Fruit fly (Drosophila melanogaster) whole organism, embryonic: ENCODE results near the gene fru.

Experiments used
- Antp ChIP-seq: fragments of 200-800 bp; sonication (Bioruptor generic); optimal IDR thresholded peaks from 3 replicates; lab custom pipeline; 2016; ENCODE audit warnings: missing biosample characterization, missing genetic modification characterization
- Atf-2 ChIP-seq: fragments of 200-800 bp; sonication (Bioruptor generic); optimal IDR thresholded peaks from 2 replicates; lab custom pipeline; 2016; ENCODE audit warnings: missing biosample characterization, missing genetic modification characterization
- Blimp-1 ChIP-seq: fragments of 200-800 bp; sonication (Bioruptor generic); optimal IDR thresholded peaks from 3 replicates; lab custom pipeline; 2018; ENCODE audit warnings: missing biosample characterization, missing genetic modification characterization, mild to moderate bottlenecking, moderate library complexity, missing genetic modification reagents
- CG11093 ChIP-seq: fragments of 200-800 bp; sonication (Bioruptor generic); IDR thresholded peaks from 3 replicates; pipeline ENCODE4 v1.3.6; 2022; ENCODE audit warnings: missing biosample characterization, missing genetic modification characterization
- CG11723 ChIP-seq: fragments of 200-800 bp; sonication (Bioruptor generic); optimal IDR thresholded peaks from 2 replicates; lab custom pipeline; 2017; ENCODE audit warnings: missing biosample characterization, mild to moderate bottlenecking, missing genetic modification characterization
- CG12071 ChIP-seq: fragments of 200-800 bp; sonication (Bioruptor generic); optimal IDR thresholded peaks from 3 replicates; lab custom pipeline; 2018; ENCODE audit warnings: missing biosample characterization, mild to moderate bottlenecking, missing genetic modification characterization
- CG12299 ChIP-seq: fragments of 200-800 bp; sonication (Bioruptor generic); optimal IDR thresholded peaks from 2 replicates; lab custom pipeline; 2018; ENCODE audit warnings: missing biosample characterization, mild to moderate bottlenecking, missing genetic modification characterization
- CG14441 ChIP-seq: fragments of 200-800 bp; sonication (Bioruptor generic); IDR thresholded peaks from 2 replicates; pipeline ENCODE4 v1.3.6; 2022; ENCODE audit warnings: missing biosample characterization, missing genetic modification characterization
- CG16779 ChIP-seq: fragments of 200-800 bp; sonication (Bioruptor generic); IDR thresholded peaks from 2 replicates; pipeline ENCODE4 v1.3.6; 2022; ENCODE audit warnings: missing biosample characterization, missing genetic modification characterization
- CG17361 ChIP-seq: fragments of 200-800 bp; sonication (Bioruptor generic); IDR thresholded peaks from 3 replicates; pipeline ENCODE4 v1.3.6; 2022; ENCODE audit warnings: missing biosample characterization, missing genetic modification characterization
- CG17612 ChIP-seq: fragments of 200-800 bp; sonication (Bioruptor generic); IDR thresholded peaks from 2 replicates; pipeline ENCODE4 v1.3.6; 2022; ENCODE audit warnings: missing biosample characterization, missing genetic modification characterization
- CG1832 ChIP-seq: fragments of 200-800 bp; sonication (Bioruptor generic); optimal IDR thresholded peaks from 2 replicates; lab custom pipeline; 2017; ENCODE audit warnings: missing biosample characterization, mild to moderate bottlenecking, missing genetic modification characterization, inconsistent platforms
- CG33213 ChIP-seq: fragments of 200-800 bp; sonication (Bioruptor generic); optimal IDR thresholded peaks from 3 replicates; lab custom pipeline; 2016; ENCODE audit warnings: missing biosample characterization, missing genetic modification characterization
- CG34224 ChIP-seq: fragments of 200-800 bp; sonication (Bioruptor generic); IDR thresholded peaks from 3 replicates; pipeline ENCODE4 v1.3.6; 2022; ENCODE audit warnings: missing biosample characterization, missing genetic modification characterization; ENCODE audit not compliant: partially characterized antibody
- CG42726 ChIP-seq: fragments of 200-800 bp; sonication (Bioruptor generic); IDR thresholded peaks from 2 replicates; pipeline ENCODE4 v1.3.6; 2022; ENCODE audit warnings: missing biosample characterization, missing genetic modification characterization; ENCODE audit not compliant: partially characterized antibody
- CG4424 ChIP-seq: fragments of 200-800 bp; sonication (Bioruptor generic); optimal IDR thresholded peaks from 3 replicates; lab custom pipeline; 2016; ENCODE audit warnings: missing biosample characterization, missing genetic modification characterization
- CG4820 ChIP-seq: fragments of 200-800 bp; sonication (Bioruptor generic); optimal IDR thresholded peaks from 3 replicates; lab custom pipeline; 2016; ENCODE audit warnings: missing biosample characterization, missing genetic modification characterization
- CG4854 ChIP-seq: fragments of 200-800 bp; sonication (Bioruptor generic); optimal IDR thresholded peaks from 2 replicates; lab custom pipeline; 2016; ENCODE audit warnings: missing biosample characterization, missing genetic modification characterization, inconsistent platforms
- CG7745 ChIP-seq: fragments of 200-800 bp; sonication (Bioruptor generic); optimal IDR thresholded peaks from 2 replicates; lab custom pipeline; 2018; ENCODE audit warnings: missing biosample characterization, mild to moderate bottlenecking, missing genetic modification characterization, moderate library complexity
- CG8359 ChIP-seq: fragments of 200-800 bp; sonication (Bioruptor generic); optimal IDR thresholded peaks from 2 replicates; lab custom pipeline; 2017; ENCODE audit warnings: missing biosample characterization, mild to moderate bottlenecking, missing genetic modification characterization, borderline replicate concordance
- CTCF ChIP-seq: fragments of 200-800 bp; sonication (Bioruptor generic); optimal IDR thresholded peaks from 2 replicates; lab custom pipeline; 2017; ENCODE audit warnings: missing biosample characterization, mild to moderate bottlenecking, missing genetic modification characterization, moderate library complexity
- Dip3 ChIP-seq: fragments of 200-800 bp; sonication (Bioruptor generic); optimal IDR thresholded peaks from 3 replicates; lab custom pipeline; 2016; ENCODE audit warnings: missing biosample characterization, missing genetic modification characterization
- Doc2 ChIP-seq: fragments of 200-800 bp; sonication (Bioruptor generic); IDR thresholded peaks from 2 replicates; pipeline ENCODE4 v1.3.6; 2022; ENCODE audit warnings: missing biosample characterization, missing genetic modification characterization
- Ets65A ChIP-seq: fragments of 200-800 bp; sonication (Bioruptor generic); peaks from one replicate; lab custom pipeline; 2016; ENCODE audit warnings: missing biosample characterization, missing genetic modification characterization
- HLH4C ChIP-seq: fragments of 200-800 bp; sonication (Bioruptor generic); IDR thresholded peaks from 3 replicates; pipeline ENCODE4 v1.3.6; 2022; ENCODE audit warnings: missing biosample characterization, missing genetic modification characterization; ENCODE audit not compliant: partially characterized antibody
- Myb ChIP-seq: fragments of 200-800 bp; sonication (Bioruptor generic); optimal IDR thresholded peaks from 2 replicates; lab custom pipeline; 2016; ENCODE audit warnings: missing biosample characterization, missing genetic modification characterization
- NC2α ChIP-seq: fragments of 200-800 bp; sonication (Bioruptor generic); optimal IDR thresholded peaks from 2 replicates; lab custom pipeline; 2016; ENCODE audit warnings: missing biosample characterization, missing genetic modification characterization
- PHDP ChIP-seq: fragments of 200-800 bp; sonication (Bioruptor generic); optimal IDR thresholded peaks from 3 replicates; lab custom pipeline; 2018; ENCODE audit warnings: missing biosample characterization, mild to moderate bottlenecking, missing genetic modification characterization, moderate library complexity
- Side ChIP-seq: fragments of 200-800 bp; sonication (Bioruptor generic); optimal IDR thresholded peaks from 2 replicates; lab custom pipeline; 2016; ENCODE audit warnings: missing biosample characterization, missing genetic modification characterization
- Trl ChIP-seq, 3 experiments: fragments of >200 bp in 2 of 3; fragments of 200-800 bp in 1 of 3; sonication (Bioruptor generic) in 1 of 3; optimal IDR thresholded peaks; 2 replicates in 1 of 3; 3 replicates in 2 of 3; lab custom pipeline; 2016 to 2017; ENCODE audit warnings: missing biosample characterization in 1 of 3, missing genetic modification characterization in 1 of 3
- Xbp1 ChIP-seq: fragments of 200-800 bp; sonication (Bioruptor generic); optimal IDR thresholded peaks from 3 replicates; lab custom pipeline; 2016; ENCODE audit warnings: missing biosample characterization, mild to moderate bottlenecking, missing genetic modification characterization
- YL-1 ChIP-seq: fragments of 200-800 bp; sonication (Bioruptor generic); optimal IDR thresholded peaks from 3 replicates; lab custom pipeline; 2017; ENCODE audit warnings: missing biosample characterization, mild to moderate bottlenecking, missing genetic modification characterization
- bowl ChIP-seq: fragments of 200-800 bp; sonication (Bioruptor generic); IDR thresholded peaks from 2 replicates; pipeline ENCODE4 v1.3.6; 2022; ENCODE audit warnings: missing biosample characterization, missing genetic modification characterization
- chinmo ChIP-seq: fragments of 200-800 bp; sonication (Bioruptor generic); IDR thresholded peaks from 4 replicates; pipeline ENCODE4 v1.3.6; 2022; ENCODE audit warnings: missing biosample characterization, missing genetic modification characterization; ENCODE audit not compliant: partially characterized antibody
- crc ChIP-seq: fragments of 200-800 bp; sonication (Bioruptor generic); optimal IDR thresholded peaks from 2 replicates; lab custom pipeline; 2016; ENCODE audit warnings: missing biosample characterization, missing genetic modification characterization
- cwo ChIP-seq: fragments of 200-800 bp; sonication (Bioruptor generic); optimal IDR thresholded peaks from 3 replicates; lab custom pipeline; 2017; ENCODE audit warnings: missing biosample characterization, missing genetic modification characterization, mild to moderate bottlenecking, moderate library complexity, missing genetic modification reagents
- disco-r ChIP-seq: fragments of 200-800 bp; sonication (Bioruptor generic); optimal IDR thresholded peaks from 2 replicates; lab custom pipeline; 2016; ENCODE audit warnings: missing biosample characterization, missing genetic modification characterization
- fd96Cb ChIP-seq: fragments of 200-800 bp; sonication (Bioruptor generic); optimal IDR thresholded peaks from 2 replicates; lab custom pipeline; 2018; ENCODE audit warnings: missing biosample characterization, mild to moderate bottlenecking, missing genetic modification characterization, moderate library complexity
- grau ChIP-seq: fragments of 200-800 bp; optimal IDR thresholded peaks from 3 replicates; lab custom pipeline; 2019; ENCODE audit warnings: missing biosample characterization, mild to moderate bottlenecking, missing genetic modification characterization, moderate library complexity
- h ChIP-seq: fragments of >200 bp; optimal IDR thresholded peaks from 2 replicates; lab custom pipeline; 2017
- kay ChIP-seq: fragments of 200-800 bp; sonication (Bioruptor generic); optimal IDR thresholded peaks from 2 replicates; lab custom pipeline; 2016; ENCODE audit warnings: missing biosample characterization, missing genetic modification characterization
- nmo ChIP-seq: fragments of 200-800 bp; sonication (Bioruptor generic); optimal IDR thresholded peaks from 2 replicates; lab custom pipeline; 2018; ENCODE audit warnings: missing biosample characterization, mild to moderate bottlenecking, missing genetic modification characterization, moderate library complexity
- oc ChIP-seq: fragments of 200-800 bp; sonication (Bioruptor generic); optimal IDR thresholded peaks from 2 replicates; lab custom pipeline; 2018; ENCODE audit warnings: missing biosample characterization, mild to moderate bottlenecking, missing genetic modification characterization, moderate library complexity
- org-1 ChIP-seq: fragments of 200-800 bp; sonication (Bioruptor generic); optimal IDR thresholded peaks from 2 replicates; lab custom pipeline; 2017; ENCODE audit warnings: missing biosample characterization, missing genetic modification characterization
- psq ChIP-seq: fragments of 200-800 bp; sonication (Bioruptor generic); optimal IDR thresholded peaks from 2 replicates; lab custom pipeline; 2017; ENCODE audit warnings: missing biosample characterization, missing genetic modification characterization
- ranshi ChIP-seq: fragments of 200-800 bp; sonication (Bioruptor generic); IDR thresholded peaks from 2 replicates; pipeline ENCODE4 v1.3.6; 2022; ENCODE audit warnings: missing biosample characterization, missing genetic modification characterization
- repo ChIP-seq: fragments of 200-800 bp; sonication (Bioruptor generic); optimal IDR thresholded peaks from 2 replicates; lab custom pipeline; 2016; ENCODE audit warnings: missing biosample characterization, missing genetic modification characterization
- salm ChIP-seq: fragments of 200-800 bp; sonication (Bioruptor generic); optimal IDR thresholded peaks from 2 replicates; lab custom pipeline; 2018; ENCODE audit warnings: missing biosample characterization, mild to moderate bottlenecking, missing genetic modification characterization
- sisA ChIP-seq: fragments of 200-800 bp; sonication (Bioruptor generic); IDR thresholded peaks from 2 replicates; pipeline ENCODE4 v1.3.6; 2022; ENCODE audit warnings: missing biosample characterization, missing genetic modification characterization
- tx ChIP-seq: fragments of 200-800 bp; sonication (Bioruptor generic); optimal IDR thresholded peaks from 2 replicates; lab custom pipeline; 2016; ENCODE audit warnings: missing biosample characterization, missing genetic modification characterization
- zf30C ChIP-seq: fragments of 200-800 bp; sonication (Bioruptor generic); optimal IDR thresholded peaks from 3 replicates; lab custom pipeline; 2018; ENCODE audit warnings: missing biosample characterization, mild to moderate bottlenecking, missing genetic modification characterization

fru gene

dm6 chr3R:18445148-18445843 is 100.1 kb downstream of the fru start (continued):
- TF ChIP-seq CTCF (GFP tag; lab: Kevin White, UChicago) (no peak), oc (tag; lab: Kevin White, UChicago) (no peak), NC2α (no peak), CG34224 (GFP tag; lab: Robert Waterston, UW) (no peak), CG7745 (tag; lab: Kevin White, UChicago) (no peak), CG11723 (no peak), CG12071 (GFP tag; lab: Kevin White, UChicago) (no peak), Doc2 (GFP tag; lab: Robert Waterston, UW) (no peak), Xbp1 (GFP tag; lab: Kevin White, UChicago) (no peak), ranshi (GFP tag; lab: Robert Waterston, UW) (no peak), Side (GFP tag; lab: Kevin White, UChicago) (no peak), CG17612 (no peak), Ets65A (GFP tag; lab: Kevin White, UChicago) (peak; percentile 21), CG8359 (GFP tag; lab: Kevin White, UChicago) (no peak), repo (GFP tag; lab: Kevin White, UChicago) (no peak), CG4854 (no peak), CG4820 (GFP tag; lab: Kevin White, UChicago) (no peak), disco-r (GFP tag; lab: Kevin White, UChicago) (no peak), sisA (GFP tag; lab: Robert Waterston, UW) (no peak), fd96Cb (tag; lab: Kevin White, UChicago) (no peak), YL-1 (GFP tag; lab: Kevin White, UChicago) (no peak), Antp (no peak), CG42726 (no peak), bowl (no peak), CG11093 (no peak), CG33213 (no peak), chinmo (GFP tag; lab: Robert Waterston, UW) (0 out of 4 replicates have a peak, but pooled peaks have one; percentile 13), h (lab: Kevin White, UChicago) (no peak), CG1832 (no peak), Dip3 (GFP tag; lab: Kevin White, UChicago) (no peak), crc (GFP tag; lab: Kevin White, UChicago) (no peak), CG16779 (GFP tag; lab: Robert Waterston, UW) (no peak), CG14441 (GFP tag; lab: Robert Waterston, UW) (0 out of 2 replicates have a peak, but pooled peaks have one; percentile 18), org-1 (no peak), HLH4C (no peak), psq (no peak), CG4424 (GFP tag; lab: Kevin White, UChicago) (no peak), Atf-2 (GFP tag; lab: Kevin White, UChicago) (no peak), Trl (optimal IDR thresholded peaks at IDR 0.05; lab: Kevin White, UChicago) (peak in 1 of 2 experiments; percentile 23), Trl (GFP tag; optimal IDR thresholded peaks at IDR 0.05; lab: Kevin White, UChicago) (no peak), Myb (no peak), nmo (GFP tag; lab: Kevin White, UChicago) (no peak), kay (GFP tag; lab: Kevin White, UChicago) (no peak), tx (GFP tag; lab: Kevin White, UChicago) (no peak), cwo (GFP tag; lab: Kevin White, UChicago) (peak; percentile 65), CG12299 (tag; lab: Kevin White, UChicago) (no peak), zf30C (GFP tag; lab: Kevin White, UChicago) (no peak), salm (tag; lab: Kevin White, UChicago) (no peak), PHDP (no peak), CG17361 (GFP tag; lab: Robert Waterston, UW) (no peak), grau (tag; lab: Kevin White, UChicago) (no peak), Blimp-1 (GFP tag; lab: Kevin White, UChicago) (no peak)
